Worm (Caenorhabditis elegans): ENCODE measurements around the gene K04C1.2.

The K04C1.2 gene

ce11 chrX:14228764-14229163 lies 9.7 kb upstream of the K04C1.2 start:
- TF ChIP-seq nhr-28 (tag; optimal IDR thresholded peaks at IDR 0.05) (no peak), nhr-67 (tag; optimal IDR thresholded peaks at IDR 0.05) (no peak), fkh-2 (tag; optimal IDR thresholded peaks at IDR 0.05) (no peak), ztf-11 (tag; optimal IDR thresholded peaks at IDR 0.05) (no peak), nhr-43 (tag; optimal IDR thresholded peaks at IDR 0.05; ENCODE audit: poor library complexity, severe bottlenecking) (peak; percentile 58), hmg-11 (tag; optimal IDR thresholded peaks at IDR 0.05) (peak; percentile 58), ceh-9 (tag; optimal IDR thresholded peaks at IDR 0.05) (no peak), nhr-23 (tag; optimal IDR thresholded peaks at IDR 0.05) (no peak), sea-2 (GFP tag; optimal IDR thresholded peaks at IDR 0.05) (no peak), fos-1 (tag; optimal IDR thresholded peaks at IDR 0.05) (no peak), eor-1 (tag; optimal IDR thresholded peaks at IDR 0.05) (no peak), elt-2 (tag; optimal IDR thresholded peaks at IDR 0.05) (peak; percentile 18)

ce11 chrX:14231987-14232386 lies 6.5 kb upstream of the K04C1.2 start:
- TF ChIP-seq elt-1 (tag; optimal IDR thresholded peaks at IDR 0.05): no peak
- no peak for TF ChIP-seq sea-2 (GFP tag; optimal IDR thresholded peaks at IDR 0.05)
- TF ChIP-seq egl-5 (tag; optimal IDR thresholded peaks at IDR 0.05): no peak
- TF ChIP-seq daf-12 (tag; optimal IDR thresholded peaks at IDR 0.05): no peak
- no peak for TF ChIP-seq ceh-9 (tag; optimal IDR thresholded peaks at IDR 0.05)
- no peak for TF ChIP-seq mml-1 (tag; optimal IDR thresholded peaks at IDR 0.05)
- TF ChIP-seq ztf-11 (tag; optimal IDR thresholded peaks at IDR 0.05): no peak
- no peak for TF ChIP-seq tbx-2 (tag; optimal IDR thresholded peaks at IDR 0.05)

- TF ChIP-seq nfya-1 (tag; optimal IDR thresholded peaks at IDR 0.05; ENCODE audit: insufficient read depth) (no peak), nhr-237 (tag; optimal IDR thresholded peaks at IDR 0.05) (no peak)
Measured at ce11 chrX:14234366-14234765, 4.1 kb upstream of the K04C1.2 start, which contains the start of gene srg-36. Gene srg-36 (minus strand): TSS chrX:14234466.

ce11 chrX:14234932-14235331 lies 3.6 kb upstream of the K04C1.2 start, which contains the start of gene srg-37:
Gene srg-37 (minus strand): TSS chrX:14235032.
- TF ChIP-seq ztf-4 (tag; optimal IDR thresholded peaks at IDR 0.05) (no peak), nhr-12 (tag; optimal IDR thresholded peaks at IDR 0.05) (no peak), skn-1 (tag; optimal IDR thresholded peaks at IDR 0.05) (no peak), eor-1 (tag; optimal IDR thresholded peaks at IDR 0.05) (no peak)

- TF ChIP-seq pqm-1 (tag; optimal IDR thresholded peaks at IDR 0.05) (no peak), daf-12 (tag; optimal IDR thresholded peaks at IDR 0.05) (no peak), lsy-12 (tag; optimal IDR thresholded peaks at IDR 0.05) (no peak), nhr-25 (tag; optimal IDR thresholded peaks at IDR 0.05) (no peak), nhr-67 (tag; optimal IDR thresholded peaks at IDR 0.05) (no peak), elt-2 (tag; optimal IDR thresholded peaks at IDR 0.05) (no peak), nhr-12 (tag; optimal IDR thresholded peaks at IDR 0.05) (no peak), mdl-1 (tag; optimal IDR thresholded peaks at IDR 0.05) (no peak), pha-4 (tag; optimal IDR thresholded peaks at IDR 0.05) (no peak), eor-1 (tag; optimal IDR thresholded peaks at IDR 0.05) (no peak), skn-1 (tag; optimal IDR thresholded peaks at IDR 0.05) (no peak), tbx-2 (tag; optimal IDR thresholded peaks at IDR 0.05) (no peak), fkh-2 (tag; optimal IDR thresholded peaks at IDR 0.05) (no peak)
Measured at ce11 chrX:14236121-14236824, 2.2 kb upstream of the K04C1.2 start.

- no peak for TF ChIP-seq ztf-11 (tag; optimal IDR thresholded peaks at IDR 0.05)
- TF ChIP-seq fos-1 (tag; optimal IDR thresholded peaks at IDR 0.05): no peak
- no peak for TF ChIP-seq nhr-237 (tag; optimal IDR thresholded peaks at IDR 0.05)
- no peak for TF ChIP-seq nfya-1 (tag; optimal IDR thresholded peaks at IDR 0.05; ENCODE audit: insufficient read depth)
- no peak for TF ChIP-seq ceh-28 (tag; optimal IDR thresholded peaks at IDR 0.05)
- no peak for TF ChIP-seq fkh-10 (GFP tag; optimal IDR thresholded peaks at IDR 0.05)
- no peak for TF ChIP-seq sea-2 (GFP tag; optimal IDR thresholded peaks at IDR 0.05)
- no peak for TF ChIP-seq daf-12 (tag; optimal IDR thresholded peaks at IDR 0.05)
- no peak for TF ChIP-seq ceh-16 (tag; optimal IDR thresholded peaks at IDR 0.05)
Measured at ce11 chrX:14240205-14240604, 1.7 kb downstream of the K04C1.2 start.

All from whole organism, L3 larva.